Fruit fly (Drosophila melanogaster) S2 (cell line): ENCODE measurements around the gene Atg101.

Experiments used
- CG8478 ChIP-seq: fragments of >200 bp; optimal IDR thresholded peaks from 2 replicates; lab custom pipeline; 2018
- CTCF ChIP-seq, 2 experiments: fragments of >200 bp; optimal IDR thresholded peaks; 2 replicates each; lab custom pipeline; 2018

- TF ChIP-seq CTCF (optimal IDR thresholded peaks at IDR 0.05; lab: Kevin White, UChicago) (no peak), CG8478 (lab: Kevin White, UChicago) (no peak)
Observed at dm6 chrX:18801293-18801692, 9.8 kb downstream of the Atg101 start.
